Fruit fly (Drosophila melanogaster): ENCODE data around the gene CG34136.
A peak's percentile ranks its signal among the peaks of the same experiment; 100 is the strongest.

CG34136 gene

dm6 chr2L:21108759-21109282 lies 12.1 kb downstream of the CG34136 start:
- TF ChIP-seq cic (GFP tag; optimal IDR thresholded peaks at IDR 0.05) (no peak), bab1 (GFP tag; optimal IDR thresholded peaks at IDR 0.05) (peak; percentile 16), kay (GFP tag; ENCODE audit: borderline replicate concordance) (peak; percentile 44)

- TF ChIP-seq cnc (optimal IDR thresholded peaks at IDR 0.05) = no peak
- TF ChIP-seq Clk (GFP tag; optimal IDR thresholded peaks at IDR 0.05) = no peak
- TF ChIP-seq pad (GFP tag; optimal IDR thresholded peaks at IDR 0.05) = no peak
- TF ChIP-seq toe (GFP tag; optimal IDR thresholded peaks at IDR 0.05) = no peak
- no peak for TF ChIP-seq CG1620 (GFP tag; optimal IDR thresholded peaks at IDR 0.05)
- TF ChIP-seq CG7045 (GFP tag; optimal IDR thresholded peaks at IDR 0.05) = no peak
- no peak for TF ChIP-seq Crg-1 (GFP tag; optimal IDR thresholded peaks at IDR 0.05)
- TF ChIP-seq tj (GFP tag; optimal IDR thresholded peaks at IDR 0.05) = no peak
- TF ChIP-seq kay (GFP tag; ENCODE audit: borderline replicate concordance) = no peak
- TF ChIP-seq CG33017 (tag; optimal IDR thresholded peaks at IDR 0.05) = no peak
- TF ChIP-seq CG14711 (tag; optimal IDR thresholded peaks at IDR 0.05) = no peak
- no peak for TF ChIP-seq bab1 (GFP tag; optimal IDR thresholded peaks at IDR 0.05)
- no peak for TF ChIP-seq Mnt (GFP tag; optimal IDR thresholded peaks at IDR 0.05)
- TF ChIP-seq CG12768 (GFP tag; optimal IDR thresholded peaks at IDR 0.05) = no peak
- no peak for TF ChIP-seq CG7101 (tag; optimal IDR thresholded peaks at IDR 0.05)
- no peak for TF ChIP-seq CG5204 (GFP tag; optimal IDR thresholded peaks at IDR 0.05)
Measured at dm6 chr2L:21109680-21110079, 13.0 kb downstream of the CG34136 start.

dm6 chr2L:21111849-21112248 lies 15.1 kb downstream of the CG34136 start:
- no peak for TF ChIP-seq tj (GFP tag; optimal IDR thresholded peaks at IDR 0.05)
- TF ChIP-seq CG7101 (tag; optimal IDR thresholded peaks at IDR 0.05) = no peak
- TF ChIP-seq pad (GFP tag; optimal IDR thresholded peaks at IDR 0.05) = no peak
- no peak for TF ChIP-seq Clk (GFP tag; optimal IDR thresholded peaks at IDR 0.05)
- TF ChIP-seq Hr96 (GFP tag; optimal IDR thresholded peaks at IDR 0.05) = no peak
- TF ChIP-seq ovo (GFP tag; optimal IDR thresholded peaks at IDR 0.05) = no peak

dm6 chr2L:21113546-21113945 lies 16.8 kb downstream of the CG34136 start:
- TF ChIP-seq bab1 (GFP tag; optimal IDR thresholded peaks at IDR 0.05) = no peak
- TF ChIP-seq kay (GFP tag; ENCODE audit: borderline replicate concordance) = no peak
- no peak for TF ChIP-seq ovo (GFP tag; optimal IDR thresholded peaks at IDR 0.05)
- no peak for TF ChIP-seq CG5204 (GFP tag; optimal IDR thresholded peaks at IDR 0.05)
- no peak for TF ChIP-seq Crg-1 (GFP tag; optimal IDR thresholded peaks at IDR 0.05)
- no peak for TF ChIP-seq CG7045 (GFP tag; optimal IDR thresholded peaks at IDR 0.05)
- no peak for TF ChIP-seq Clk (GFP tag; optimal IDR thresholded peaks at IDR 0.05)
- no peak for TF ChIP-seq CG11617 (GFP tag; optimal IDR thresholded peaks at IDR 0.05)
- no peak for TF ChIP-seq cnc (optimal IDR thresholded peaks at IDR 0.05)
- TF ChIP-seq CG12768 (GFP tag; optimal IDR thresholded peaks at IDR 0.05) = no peak
- TF ChIP-seq tj (GFP tag; optimal IDR thresholded peaks at IDR 0.05) = no peak
- no peak for TF ChIP-seq CG33017 (tag; optimal IDR thresholded peaks at IDR 0.05)
- TF ChIP-seq CG1620 (GFP tag; optimal IDR thresholded peaks at IDR 0.05) = no peak
- TF ChIP-seq toe (GFP tag; optimal IDR thresholded peaks at IDR 0.05) = no peak
- no peak for TF ChIP-seq cic (GFP tag; optimal IDR thresholded peaks at IDR 0.05)
- TF ChIP-seq CG7101 (tag; optimal IDR thresholded peaks at IDR 0.05) = no peak
- TF ChIP-seq CG14711 (tag; optimal IDR thresholded peaks at IDR 0.05) = no peak
- TF ChIP-seq pad (GFP tag; optimal IDR thresholded peaks at IDR 0.05) = no peak
- no peak for TF ChIP-seq Mnt (GFP tag; optimal IDR thresholded peaks at IDR 0.05)
- TF ChIP-seq Hr96 (GFP tag; optimal IDR thresholded peaks at IDR 0.05) = no peak

DNA sequence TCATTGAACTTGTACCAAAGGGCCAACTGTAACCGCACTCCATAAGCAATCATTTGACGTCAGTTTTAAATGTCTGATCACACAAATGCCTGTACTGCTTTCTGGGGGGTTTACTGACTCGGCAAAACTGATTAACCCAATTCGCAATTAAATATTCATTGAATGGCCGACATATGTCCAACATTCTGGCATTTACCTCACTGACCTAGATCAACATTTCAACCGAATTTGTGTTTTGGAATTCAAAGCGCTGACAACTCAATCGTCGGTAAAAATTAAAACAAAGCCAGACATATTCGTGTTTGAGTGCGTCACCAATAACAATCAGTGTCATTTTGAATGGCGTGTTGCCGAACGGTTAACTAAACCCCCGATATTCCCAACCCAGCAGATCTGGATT lies 19.0 kb downstream of the CG34136 start:
- peak; percentile 30 for TF ChIP-seq kay (GFP tag; ENCODE audit: borderline replicate concordance)
- peak; percentile 27 for TF ChIP-seq bab1 (GFP tag; optimal IDR thresholded peaks at IDR 0.05)
- TF ChIP-seq CG11617 (GFP tag; optimal IDR thresholded peaks at IDR 0.05) = no peak
- TF ChIP-seq tj (GFP tag; optimal IDR thresholded peaks at IDR 0.05) = peak; percentile 83

- TF ChIP-seq CG7101 (tag; optimal IDR thresholded peaks at IDR 0.05) (no peak), kay (GFP tag; ENCODE audit: borderline replicate concordance) (peak; percentile 91), Clk (GFP tag; optimal IDR thresholded peaks at IDR 0.05) (no peak)
Measured at dm6 chr2L:21135764-21136163, 39.0 kb downstream of the CG34136 start.

DNA sequence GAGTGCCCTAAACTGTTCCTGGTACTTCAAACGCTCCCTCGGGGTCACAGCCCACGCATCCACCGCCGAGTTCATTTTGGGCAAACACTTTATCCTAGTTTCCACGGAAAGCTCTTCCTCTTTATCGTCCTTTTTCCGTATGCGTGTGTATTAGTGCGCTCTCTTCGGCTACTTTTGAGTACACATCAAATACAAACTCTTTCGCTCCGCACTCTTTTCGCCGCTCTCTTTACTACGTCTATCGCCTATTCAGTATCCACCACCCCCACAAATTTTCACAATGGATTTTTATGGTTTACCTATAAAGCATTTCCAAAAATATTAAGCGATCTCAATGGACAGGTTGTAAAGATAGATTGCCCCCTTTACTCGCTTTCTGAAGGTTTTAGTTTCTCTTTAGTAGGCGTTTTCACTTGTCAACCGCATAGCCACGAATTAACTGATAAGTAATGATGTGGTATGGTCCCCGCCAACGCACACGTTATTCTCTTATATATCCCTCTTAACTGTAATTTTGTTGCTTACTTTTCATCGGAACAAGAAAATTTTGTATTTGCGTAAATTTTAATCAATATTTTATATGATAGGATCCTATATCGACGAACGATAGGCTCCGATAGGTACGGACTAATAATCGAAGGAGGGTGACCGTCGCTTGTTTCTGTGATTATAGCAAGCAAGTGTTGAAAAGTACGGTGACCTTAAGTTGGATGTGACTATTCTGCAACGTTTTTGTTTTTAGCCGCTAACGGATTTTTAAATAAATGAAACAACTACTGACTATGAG lies 45.2 kb downstream of the CG34136 start, which contains the start of gene Dap160:
Dap160 (minus strand) TSS at position 634 of the 787 bp plus-strand sequence.
- TF ChIP-seq CG33017 (tag; optimal IDR thresholded peaks at IDR 0.05) (no peak), bab1 (GFP tag; optimal IDR thresholded peaks at IDR 0.05) (peak; percentile 34), CG5204 (GFP tag; optimal IDR thresholded peaks at IDR 0.05) (no peak), pad (GFP tag; optimal IDR thresholded peaks at IDR 0.05) (peak; percentile 31), CG14711 (tag; optimal IDR thresholded peaks at IDR 0.05) (peak; percentile 28), CG1620 (GFP tag; optimal IDR thresholded peaks at IDR 0.05) (peak; percentile 71), Mnt (GFP tag; optimal IDR thresholded peaks at IDR 0.05) (peak; percentile 58), toe (GFP tag; optimal IDR thresholded peaks at IDR 0.05) (peak; percentile 43), tj (GFP tag; optimal IDR thresholded peaks at IDR 0.05) (peak; percentile 96), Hr96 (GFP tag; optimal IDR thresholded peaks at IDR 0.05) (no peak), CG7101 (tag; optimal IDR thresholded peaks at IDR 0.05) (peak; percentile 0), cic (GFP tag; optimal IDR thresholded peaks at IDR 0.05) (peak; percentile 20), Crg-1 (GFP tag; optimal IDR thresholded peaks at IDR 0.05) (peak; percentile 30)

Measured in whole organism, adult.